Fruit fly (Drosophila melanogaster) whole organism, adult: ENCODE measurements around the gene PAN3.

Experiments used
- CG12768 ChIP-seq: fragments of 200-800 bp; sonication (Bioruptor generic); optimal IDR thresholded peaks from 2 replicates; lab custom pipeline; 2017; ENCODE audit warnings: missing biosample characterization, missing genetic modification characterization, mild to moderate bottlenecking, moderate library complexity, missing genetic modification reagents
- tj ChIP-seq: fragments of 200-800 bp; sonication (Bioruptor generic); optimal IDR thresholded peaks from 3 replicates; lab custom pipeline; 2017; ENCODE audit warnings: missing biosample characterization, mild to moderate bottlenecking, missing genetic modification characterization, moderate library complexity

DNA sequence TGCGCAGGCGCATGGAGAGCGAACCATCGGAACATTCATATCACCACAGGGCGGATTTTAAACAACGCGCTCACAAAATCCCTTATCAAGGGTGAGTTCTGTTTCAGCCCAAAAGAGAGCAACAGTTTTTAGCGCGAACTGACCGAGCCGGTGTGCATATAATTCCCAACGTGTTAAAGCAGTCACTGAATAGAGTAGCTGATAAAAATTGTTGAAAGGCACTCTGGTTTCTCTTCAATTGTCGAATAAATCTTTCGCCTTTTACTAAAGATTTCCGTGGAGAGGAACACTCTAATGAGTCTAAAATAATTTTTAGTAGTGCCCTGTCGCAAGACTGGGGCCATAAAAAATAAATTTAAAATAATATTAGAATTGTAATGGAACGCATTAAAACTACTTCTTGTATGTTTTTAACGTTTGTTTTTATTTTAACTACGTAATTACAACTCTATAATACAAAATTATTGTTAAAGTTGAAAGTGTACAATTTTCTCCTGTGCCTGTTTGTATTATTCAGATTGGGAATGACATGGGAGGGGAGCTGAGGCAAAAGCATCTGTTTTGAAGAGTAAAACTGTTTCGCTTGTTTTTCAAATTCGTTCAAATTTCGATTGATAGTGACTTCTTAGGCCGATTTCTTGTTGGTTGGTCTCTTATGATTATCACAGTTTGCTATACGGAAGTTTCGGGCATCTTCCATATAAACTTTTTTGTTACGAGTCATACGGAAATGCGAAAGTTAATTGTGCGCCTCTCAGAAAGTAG, 19.8 kb downstream of the PAN3 start:
- TF ChIP-seq tj (GFP tag; lab: Kevin White, UChicago) (no peak), CG12768 (GFP tag; lab: Kevin White, UChicago) (no peak)
